Worm (Caenorhabditis elegans) whole organism, L1 larva: Measurements from ENCODE around the gene W04B5.8.
A peak's percentile ranks its signal among the peaks of the same experiment; 100 is the strongest.

ENCODE experiments used
- C04F5.9 ChIP-seq: sonication (generic microtip); optimal IDR thresholded peaks from 2 replicates; lab custom pipeline; 2016; ENCODE audit warnings: missing genetic modification characterization, missing compliant biosample characterization
- C16A3.4 ChIP-seq: fragments of 150-350 bp; optimal IDR thresholded peaks from 2 replicates; lab custom pipeline; 2014; ENCODE audit warnings: missing biosample characterization, missing genetic modification characterization
- Y116A8C.19 ChIP-seq: sonication (generic microtip); optimal IDR thresholded peaks from 2 replicates; lab custom pipeline; 2016; ENCODE audit warnings: missing compliant biosample characterization, missing genetic modification characterization, borderline replicate concordance
- aha-1 ChIP-seq: fragments of 150-350 bp; optimal IDR thresholded peaks from 2 replicates; lab custom pipeline; 2014; ENCODE audit warnings: missing biosample characterization, missing genetic modification characterization
- alr-1 ChIP-seq: fragments of 200-800 bp; sonication (Bioruptor generic); optimal IDR thresholded peaks from 2 replicates; lab custom pipeline; 2018; ENCODE audit warnings: borderline replicate concordance, mild to moderate bottlenecking, missing genetic modification characterization, missing compliant biosample characterization
- aly-2 ChIP-seq: fragments of 150-350 bp; optimal IDR thresholded peaks from 2 replicates; lab custom pipeline; 2014; ENCODE audit warnings: missing biosample characterization, missing genetic modification characterization
- ama-1 ChIP-seq: fragments of 150-350 bp; optimal IDR thresholded peaks from 2 replicates; lab custom pipeline; 2014
- blmp-1 ChIP-seq: fragments of 150-350 bp; optimal IDR thresholded peaks from 2 replicates; lab custom pipeline; 2014; ENCODE audit warnings: missing biosample characterization, missing genetic modification characterization
- ceh-82 ChIP-seq, 3 experiments: fragments of 150-350 bp in 1 of 3; sonication (generic microtip) in 2 of 3; optimal IDR thresholded peaks; 2 replicates each; lab custom pipeline; 2014 to 2017; ENCODE audit warnings: missing biosample characterization in 3 of 3, missing genetic modification characterization in 3 of 3
- ceh-88 ChIP-seq: fragments of 200-800 bp; sonication (Bioruptor generic); IDR thresholded peaks from 2 replicates; pipeline ENCODE4 v1.3.6; 2022; ENCODE audit warnings: missing genetic modification characterization, missing compliant biosample characterization
- efl-1 ChIP-seq, 4 experiments: fragments of 150-350 bp; optimal IDR thresholded peaks in 3 of 4; peaks in 1 of 4; 1 replicate in 1 of 4; 2 replicates in 3 of 4; lab custom pipeline; 2014; ENCODE audit warnings: missing biosample characterization in 2 of 4, missing genetic modification characterization in 2 of 4, missing genetic modification reagents in 2 of 4
- elt-3 ChIP-seq, 6 experiments: fragments of 150-350 bp in 1 of 6; sonication (generic microtip); optimal IDR thresholded peaks; 2 replicates each; lab custom pipeline; 2017 to 2018; ENCODE audit warnings: missing biosample characterization in 6 of 6, missing genetic modification characterization in 6 of 6, inconsistent platforms in 1 of 6
- fkh-4 ChIP-seq: sonication (generic microtip); optimal IDR thresholded peaks from 2 replicates; lab custom pipeline; 2016; ENCODE audit warnings: missing compliant biosample characterization, missing genetic modification characterization, borderline replicate concordance
- fos-1 ChIP-seq: fragments of 150-350 bp; optimal IDR thresholded peaks from 2 replicates; lab custom pipeline; 2014; ENCODE audit warnings: missing biosample characterization, missing genetic modification characterization
- hlh-17 ChIP-seq: fragments of 200-800 bp; sonication (Bioruptor generic); optimal IDR thresholded peaks from 2 replicates; lab custom pipeline; 2018; ENCODE audit warnings: missing genetic modification characterization, mild to moderate bottlenecking, missing compliant biosample characterization, moderate library complexity, borderline replicate concordance
- irx-1 ChIP-seq: sonication (generic microtip); optimal IDR thresholded peaks from 2 replicates; lab custom pipeline; 2016; ENCODE audit warnings: missing genetic modification characterization, missing compliant biosample characterization
- jun-1 ChIP-seq: fragments of 150-350 bp; optimal IDR thresholded peaks from 2 replicates; lab custom pipeline; 2014; ENCODE audit warnings: missing biosample characterization, missing genetic modification reagents, missing genetic modification characterization
- lin-13 ChIP-seq: fragments of 150-350 bp; optimal IDR thresholded peaks from 2 replicates; lab custom pipeline; 2014; ENCODE audit warnings: missing biosample characterization, missing genetic modification reagents, missing genetic modification characterization
- lin-14 ChIP-seq: fragments of 200-800 bp; sonication (Bioruptor generic); optimal IDR thresholded peaks from 2 replicates; lab custom pipeline; 2018; ENCODE audit warnings: mild to moderate bottlenecking, missing genetic modification characterization, moderate library complexity, missing compliant biosample characterization
- lin-15B ChIP-seq: fragments of 150-350 bp; sonication (generic microtip); optimal IDR thresholded peaks from 3 replicates; lab custom pipeline; 2014; ENCODE audit warnings: missing biosample characterization, missing genetic modification characterization
- lin-35 ChIP-seq, 2 experiments: fragments of 150-350 bp; optimal IDR thresholded peaks; 2 replicates each; lab custom pipeline; 2014; ENCODE audit warnings: missing biosample characterization in 2 of 2, missing genetic modification characterization in 2 of 2, missing genetic modification reagents in 2 of 2
- lin-39 ChIP-seq: fragments of 150-350 bp; optimal IDR thresholded peaks from 2 replicates; lab custom pipeline; 2014; ENCODE audit warnings: missing biosample characterization, missing genetic modification reagents, missing genetic modification characterization
- lir-3 ChIP-seq: sonication (generic microtip); optimal IDR thresholded peaks from 2 replicates; lab custom pipeline; 2016; ENCODE audit warnings: mild to moderate bottlenecking, missing genetic modification characterization, moderate library complexity, missing compliant biosample characterization; ENCODE audit not compliant: poor library complexity
- lsy-2 ChIP-seq, 2 experiments: fragments of 150-350 bp; optimal IDR thresholded peaks; 2 replicates each; lab custom pipeline; 2014; ENCODE audit warnings: missing biosample characterization in 2 of 2, missing genetic modification characterization in 2 of 2
- mdl-1 ChIP-seq, 2 experiments: fragments of 150-350 bp; optimal IDR thresholded peaks; 2 replicates each; lab custom pipeline; 2014 to 2017; ENCODE audit warnings: missing biosample characterization in 2 of 2, missing genetic modification characterization in 2 of 2, inconsistent platforms in 1 of 2
- mep-1 ChIP-seq: fragments of 150-350 bp; optimal IDR thresholded peaks from 2 replicates; lab custom pipeline; 2014; ENCODE audit warnings: missing biosample characterization, missing genetic modification characterization
- nhr-28 ChIP-seq: fragments of 150-350 bp; optimal IDR thresholded peaks from 2 replicates; lab custom pipeline; 2014; ENCODE audit warnings: missing biosample characterization, missing genetic modification characterization
- nhr-47 ChIP-seq: sonication (generic microtip); optimal IDR thresholded peaks from 2 replicates; lab custom pipeline; 2016; ENCODE audit warnings: mild to moderate bottlenecking, missing genetic modification characterization, moderate library complexity, missing compliant biosample characterization
- nhr-71 ChIP-seq: sonication (generic microtip); optimal IDR thresholded peaks from 2 replicates; lab custom pipeline; 2016; ENCODE audit warnings: mild to moderate bottlenecking, missing genetic modification characterization, moderate library complexity, missing compliant biosample characterization
- nhr-85 ChIP-seq: sonication (generic microtip); peaks from one replicate; lab custom pipeline; 2016; ENCODE audit warnings: missing genetic modification characterization, inconsistent platforms, missing compliant biosample characterization
- nhr-90 ChIP-seq: sonication (generic microtip); optimal IDR thresholded peaks from 2 replicates; lab custom pipeline; 2016; ENCODE audit warnings: mild to moderate bottlenecking, missing genetic modification characterization, missing compliant biosample characterization; ENCODE audit not compliant: poor library complexity
- pag-3 ChIP-seq: sonication (generic microtip); optimal IDR thresholded peaks from 2 replicates; lab custom pipeline; 2017; ENCODE audit warnings: missing genetic modification characterization, mild to moderate bottlenecking, missing compliant biosample characterization, antibody characterized with exemption, borderline replicate concordance; ENCODE audit not compliant: insufficient read depth
- pax-3 ChIP-seq: fragments of 200-800 bp; sonication (Bioruptor generic); optimal IDR thresholded peaks from 2 replicates; lab custom pipeline; 2018; ENCODE audit warnings: mild to moderate bottlenecking, missing genetic modification characterization, moderate library complexity, missing compliant biosample characterization
- rnt-1 ChIP-seq: sonication (generic microtip); optimal IDR thresholded peaks from 2 replicates; lab custom pipeline; 2016; ENCODE audit warnings: mild to moderate bottlenecking, missing genetic modification characterization, moderate library complexity, missing compliant biosample characterization
- skn-1 ChIP-seq: fragments of 150-350 bp; optimal IDR thresholded peaks from 2 replicates; lab custom pipeline; 2014; ENCODE audit warnings: missing biosample characterization, missing genetic modification characterization
- snpc-4 ChIP-seq: fragments of 150-350 bp; optimal IDR thresholded peaks from 2 replicates; lab custom pipeline; 2014; ENCODE audit warnings: missing biosample characterization, missing genetic modification characterization
- sox-4 ChIP-seq: sonication (generic microtip); optimal IDR thresholded peaks from 2 replicates; lab custom pipeline; 2016; ENCODE audit warnings: missing genetic modification characterization, missing compliant biosample characterization
- swsn-7 ChIP-seq: sonication (generic microtip); optimal IDR thresholded peaks from 2 replicates; lab custom pipeline; 2016; ENCODE audit warnings: missing genetic modification characterization, missing compliant biosample characterization
- tbx-2 ChIP-seq: sonication (generic microtip); optimal IDR thresholded peaks from 2 replicates; lab custom pipeline; 2016; ENCODE audit warnings: missing genetic modification characterization, missing compliant biosample characterization
- tlp-1 ChIP-seq: fragments of 150-350 bp; optimal IDR thresholded peaks from 2 replicates; lab custom pipeline; 2014; ENCODE audit warnings: missing biosample characterization, missing genetic modification characterization
- unc-62 ChIP-seq: fragments of 150-350 bp; optimal IDR thresholded peaks from 2 replicates; lab custom pipeline; 2014; ENCODE audit warnings: missing biosample characterization, missing genetic modification reagents, missing genetic modification characterization
- ztf-11 ChIP-seq, 2 experiments: sonication (generic microtip); optimal IDR thresholded peaks; 2 replicates each; lab custom pipeline; 2016 to 2017; ENCODE audit warnings: missing genetic modification characterization in 2 of 2, missing biosample characterization in 1 of 2, missing compliant biosample characterization in 1 of 2

Gene W04B5.8

DNA sequence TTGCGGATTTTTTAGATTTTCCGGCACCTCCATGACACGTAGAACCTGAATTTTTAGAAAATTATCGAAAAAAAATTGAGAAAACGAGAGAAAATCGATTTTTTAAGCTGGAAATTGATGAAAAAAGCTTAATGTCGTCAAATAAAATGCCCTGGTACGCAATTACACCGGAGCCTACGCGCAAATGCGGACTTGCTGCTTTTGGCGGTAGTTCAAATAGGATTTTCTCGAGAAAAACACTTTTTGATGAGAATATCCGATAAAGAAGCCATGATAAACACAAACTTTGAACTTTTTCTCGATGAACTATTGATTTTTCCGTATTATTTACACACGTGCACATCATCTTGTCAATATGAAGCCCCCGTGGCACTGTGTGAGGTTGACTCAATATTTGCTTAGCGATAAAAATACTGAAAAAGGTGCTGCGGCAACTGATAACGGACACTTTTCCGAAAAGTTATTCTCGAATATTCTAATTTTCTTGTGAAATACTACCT lies 7.9 kb upstream of the W04B5.8 start, which contains the start of the genes W04B5.5 and W04B5.3 (continued):
- TF ChIP-seq alr-1 (no peak), lin-15B (peak; percentile 11), elt-3 (tag; optimal IDR thresholded peaks at IDR 0.05; lab: Kevin White, UChicago) (peak in 2 of 6 experiments; percentile 2 to 33), lin-39 (tag; lab: Kevin White, UChicago) (peak; percentile 38), lin-13 (GFP tag; lab: Kevin White, UChicago) (peak; percentile 56), nhr-90 (tag; lab: Kevin White, UChicago) (peak; percentile 66), ama-1 (lab: Kevin White, UChicago) (no peak), ztf-11 (tag; optimal IDR thresholded peaks at IDR 0.05; lab: Kevin White, UChicago) (peak in 1 of 2 experiments; percentile 7), tbx-2 (tag; lab: Kevin White, UChicago) (peak; percentile 74), hlh-17 (GFP tag; lab: Kevin White, UChicago) (no peak), C16A3.4 (tag; lab: Kevin White, UChicago) (peak; percentile 30), nhr-85 (tag; lab: Kevin White, UChicago) (peak; percentile 16), irx-1 (peak; percentile 54), skn-1 (tag; lab: Kevin White, UChicago) (peak; percentile 42), ceh-88 (0 out of 2 replicates have a peak, but pooled peaks have one; percentile 32), lin-35 (GFP tag; optimal IDR thresholded peaks at IDR 0.05; lab: Kevin White, UChicago) (peak; percentile 98), unc-62 (GFP tag; lab: Kevin White, UChicago) (no peak), tlp-1 (tag; lab: Kevin White, UChicago) (no peak), C04F5.9 (tag; lab: Kevin White, UChicago) (no peak), lin-14 (GFP tag; lab: Kevin White, UChicago) (peak; percentile 48), pax-3 (tag; lab: Kevin White, UChicago) (no peak), lsy-2 (tag; optimal IDR thresholded peaks at IDR 0.05; lab: Kevin White, UChicago) (peak; percentile 79 to 86), aha-1 (tag; lab: Kevin White, UChicago) (no peak), fkh-4 (no peak), pag-3 (no peak), jun-1 (tag; lab: Kevin White, UChicago) (peak; percentile 21), swsn-7 (tag; lab: Kevin White, UChicago) (peak; percentile 45), ceh-82 (tag; optimal IDR thresholded peaks at IDR 0.05; lab: Kevin White, UChicago) (peak; percentile 43 to 84 (median 45)), nhr-47 (tag; lab: Kevin White, UChicago) (peak; percentile 79), nhr-28 (tag; lab: Kevin White, UChicago) (no peak), Y116A8C.19 (tag; lab: Kevin White, UChicago) (no peak), fos-1 (tag; lab: Kevin White, UChicago) (peak; percentile 17), mdl-1 (tag; optimal IDR thresholded peaks at IDR 0.05; lab: Kevin White, UChicago) (peak in 1 of 2 experiments; percentile 75), mep-1 (tag; lab: Kevin White, UChicago) (peak; percentile 54), sox-4 (tag; lab: Kevin White, UChicago) (no peak), rnt-1 (tag; lab: Kevin White, UChicago) (no peak), nhr-71 (tag; lab: Kevin White, UChicago) (peak; percentile 72), snpc-4 (tag; lab: Kevin White, UChicago) (no peak), aly-2 (tag; lab: Kevin White, UChicago) (no peak), blmp-1 (tag; lab: Kevin White, UChicago) (peak; percentile 31)

DNA sequence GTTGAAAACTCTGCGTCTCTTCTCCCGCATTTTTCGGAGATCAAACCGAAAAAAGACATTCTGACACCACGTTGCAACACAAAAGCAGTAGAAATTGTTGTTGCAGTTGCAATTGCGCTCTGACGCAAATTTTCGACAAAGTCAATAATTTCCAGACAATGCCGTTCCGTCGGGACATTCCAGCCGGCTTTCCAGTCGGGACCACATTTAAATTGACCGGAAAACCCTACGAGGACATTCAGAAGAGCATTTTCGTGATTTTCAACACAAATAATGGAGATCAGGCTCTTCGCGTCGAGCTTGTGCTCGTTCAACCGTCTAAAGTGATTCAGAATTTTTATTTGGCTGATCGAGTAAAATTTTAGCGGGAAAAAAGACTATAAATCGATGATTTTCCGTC lies 7.1 kb upstream of the W04B5.8 start:
- TF ChIP-seq lir-3 (tag; lab: Kevin White, UChicago) (no peak), pax-3 (tag; lab: Kevin White, UChicago) (no peak), efl-1 (optimal IDR thresholded peaks at IDR 0.05; lab: Kevin White, UChicago) (no peak), efl-1 (GFP tag; optimal IDR thresholded peaks at IDR 0.05 in 1 of 2; lab: Kevin White, UChicago) (peak in 1 of 2 experiments; percentile 90), lin-14 (GFP tag; lab: Kevin White, UChicago) (no peak), lin-39 (tag; lab: Kevin White, UChicago) (no peak), nhr-28 (tag; lab: Kevin White, UChicago) (no peak), snpc-4 (tag; lab: Kevin White, UChicago) (no peak)
